Fruit fly (Drosophila melanogaster): ENCODE measurements around the gene CG15731.

CG15731 gene

DNA sequence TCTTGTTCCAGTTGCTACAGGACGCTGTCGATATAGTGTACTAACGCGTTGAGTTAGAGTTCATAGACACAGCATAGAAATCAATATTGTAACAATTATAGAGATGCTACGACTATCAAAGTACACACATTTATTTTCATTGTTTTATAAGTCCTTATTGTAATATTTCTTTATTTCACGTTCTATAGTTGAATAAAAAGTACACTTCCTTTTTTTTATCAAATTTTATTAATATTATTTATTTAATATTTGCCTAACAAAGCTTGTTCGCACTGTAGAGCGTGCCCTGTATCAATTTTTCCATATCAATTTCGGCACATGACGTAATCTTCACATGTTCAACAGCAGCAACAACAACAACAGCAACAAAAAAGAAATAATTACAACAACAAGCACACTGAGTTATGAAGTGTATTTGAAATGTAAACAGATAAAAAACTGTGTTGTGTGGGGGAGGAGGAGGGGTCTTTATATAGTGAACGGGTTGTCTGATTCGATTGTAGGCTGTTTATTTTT is 16.4 kb upstream of the CG15731 start (continued):
- TF ChIP-seq CG13287 (GFP tag; IDR thresholded peaks at IDR 0.05; ENCODE audit: partially characterized antibody) (no peak; the same call in 1 of the 2 replicates), inv (GFP tag; IDR thresholded peaks at IDR 0.05; ENCODE audit: partially characterized antibody) (no peak), NC2α (GFP tag; optimal IDR thresholded peaks at IDR 0.05) (no peak), pros (GFP tag; optimal IDR thresholded peaks at IDR 0.05) (no peak), repo (GFP tag; optimal IDR thresholded peaks at IDR 0.05) (no peak), ab (GFP tag; optimal IDR thresholded peaks at IDR 0.05) (no peak), CG9609 (GFP tag; optimal IDR thresholded peaks at IDR 0.05) (no peak), Aef1 (GFP tag; IDR thresholded peaks at IDR 0.05) (peak; percentile 72), CG1647 (GFP tag; optimal IDR thresholded peaks at IDR 0.05) (no peak), CG17328 (GFP tag; IDR thresholded peaks at IDR 0.05) (peak; percentile 59), Dip2 (GFP tag; IDR thresholded peaks at IDR 0.05) (peak; percentile 44; the same call in 1 of the 2 replicates), dpn (GFP tag; optimal IDR thresholded peaks at IDR 0.05) (peak; percentile 4 to 70), CG12744 (GFP tag; optimal IDR thresholded peaks at IDR 0.05) (no peak), gce (GFP tag; IDR thresholded peaks at IDR 0.05) (0 out of 3 replicates have a peak, but pooled peaks have one; percentile 20), croc (GFP tag; conservative IDR thresholded peaks at IDR 0.05) (peak; percentile 71), CG9797 (GFP tag; optimal IDR thresholded peaks at IDR 0.05) (no peak), Tbp (GFP tag; optimal IDR thresholded peaks at IDR 0.05) (no peak), CG4820 (GFP tag; optimal IDR thresholded peaks at IDR 0.05) (peak; percentile 43), CG8765 (GFP tag; IDR thresholded peaks at IDR 0.05) (no peak), Hr3 (GFP tag; optimal IDR thresholded peaks at IDR 0.05) (peak; percentile 62), lov (optimal IDR thresholded peaks at IDR 0.05) (no peak), lov (GFP tag; IDR thresholded peaks at IDR 0.05) (no peak), ac (GFP tag; optimal IDR thresholded peaks at IDR 0.05) (no peak), CrebB (tag; optimal IDR thresholded peaks at IDR 0.05) (peak; percentile 6), Dek (tag; optimal IDR thresholded peaks at IDR 0.05) (peak; percentile 82), CG9215 (GFP tag; IDR thresholded peaks at IDR 0.05) (peak; percentile 82), Meics (GFP tag; optimal IDR thresholded peaks at IDR 0.05) (peak; percentile 84), seq (GFP tag; IDR thresholded peaks at IDR 0.05) (peak; percentile 65), sens (GFP tag) (peak; percentile 64), Doc2 (GFP tag; IDR thresholded peaks at IDR 0.05) (0 out of 2 replicates have a peak, but pooled peaks have one; percentile 7), slou (GFP tag; optimal IDR thresholded peaks at IDR 0.05) (peak; percentile 6), Blimp-1 (GFP tag; optimal IDR thresholded peaks at IDR 0.05) (peak; percentile 82), H2.0 (GFP tag; IDR thresholded peaks at IDR 0.05) (peak; percentile 70), Abd-B (GFP tag; optimal IDR thresholded peaks at IDR 0.05) (peak; percentile 77), CG3838 (GFP tag; optimal IDR thresholded peaks at IDR 0.05) (peak; percentile 1)

- TF ChIP-seq schlank (tag; optimal IDR thresholded peaks at IDR 0.05) = peak; percentile 92
- TF ChIP-seq Sox100B (GFP tag; optimal IDR thresholded peaks at IDR 0.05) = peak; percentile 95
- peak; percentile 89 for TF ChIP-seq croc (GFP tag; conservative IDR thresholded peaks at IDR 0.05)
- peak; percentile 83 for TF ChIP-seq peb (GFP tag; IDR thresholded peaks at IDR 0.05)
- TF ChIP-seq run (tag; optimal IDR thresholded peaks at IDR 0.05) = peak; percentile 91
- TF ChIP-seq Gsc (GFP tag; IDR thresholded peaks at IDR 0.05) = no peak; the same call in 1 of the 2 replicates
- TF ChIP-seq CG4820 (GFP tag; optimal IDR thresholded peaks at IDR 0.05) = peak; percentile 90
- peak; percentile 89 for TF ChIP-seq toy (GFP tag; IDR thresholded peaks at IDR 0.05)
- peak; percentile 36 for TF ChIP-seq jumu (GFP tag; optimal IDR thresholded peaks at IDR 0.05)
- peak; percentile 90 for TF ChIP-seq ATbp (GFP tag; optimal IDR thresholded peaks at IDR 0.05)
- TF ChIP-seq dimm (GFP tag; IDR thresholded peaks at IDR 0.05) = peak; percentile 85
- peak; percentile 95 for TF ChIP-seq CG10366 (GFP tag; IDR thresholded peaks at IDR 0.05)
- peak; percentile 92 for TF ChIP-seq fd96Cb (tag; optimal IDR thresholded peaks at IDR 0.05)
- peak; percentile 94 for TF ChIP-seq klu (GFP tag; IDR thresholded peaks at IDR 0.05)
- TF ChIP-seq disco-r (GFP tag; optimal IDR thresholded peaks at IDR 0.05) = peak; percentile 37
- peak; percentile 68 for TF ChIP-seq HLH54F (GFP tag; optimal IDR thresholded peaks at IDR 0.05)
- TF ChIP-seq sens (GFP tag) = peak; percentile 92
- peak; percentile 4 for TF ChIP-seq stwl (tag; optimal IDR thresholded peaks at IDR 0.05)
- peak; percentile 70 for TF ChIP-seq CG2202 (tag; optimal IDR thresholded peaks at IDR 0.05)
- peak; percentile 7 for TF ChIP-seq Elba2 (GFP tag; optimal IDR thresholded peaks at IDR 0.05)
- no peak for TF ChIP-seq vnd (GFP tag; IDR thresholded peaks at IDR 0.05; ENCODE audit: partially characterized antibody)
These were observed 14.7 kb upstream of the CG15731 start for dm6 chrX:12472244-12472736.
